Worm (Caenorhabditis elegans): ENCODE measurements around the gene nhr-101.
A peak's percentile ranks its signal among the peaks of the same experiment; 100 is the strongest.

nhr-101 gene

DNA sequence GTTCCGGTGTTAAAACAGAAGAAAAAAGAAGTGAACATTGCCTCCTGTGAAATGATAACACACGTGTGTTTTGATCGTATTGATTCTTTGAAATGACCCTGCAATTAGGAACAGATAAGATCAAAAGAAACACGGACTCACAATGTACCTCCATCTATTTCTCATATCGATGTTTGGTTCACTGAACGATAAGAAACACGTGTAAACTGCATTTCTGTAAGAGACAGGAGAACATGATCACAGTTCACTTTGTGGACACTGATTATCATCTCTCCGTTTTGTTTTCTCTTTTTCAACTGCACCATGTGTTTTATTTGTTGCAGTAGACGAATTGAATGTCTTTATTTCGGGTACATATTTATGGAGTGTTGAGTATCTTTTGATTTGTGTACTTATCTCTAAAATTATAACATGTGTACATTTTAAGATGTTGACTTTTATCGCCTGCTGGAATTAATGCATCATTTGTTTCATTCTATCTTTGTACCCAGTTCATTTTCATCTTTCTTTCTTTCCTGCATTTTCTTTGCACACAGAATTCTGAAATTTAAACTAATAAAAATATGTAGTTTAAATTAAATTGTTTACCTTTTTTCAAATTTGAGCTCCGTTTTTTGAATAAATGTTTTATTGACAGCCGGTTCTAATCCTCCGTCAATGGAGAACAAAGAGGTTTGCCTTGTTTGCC lies 2.7 kb downstream of the nhr-101 start, which contains the start of the genes H12C20.7 and nhr-68 (continued):
- TF ChIP-seq hmg-20 (GFP tag; IDR thresholded peaks at IDR 0.05) (no peak), Y53G8AR.9 (GFP tag; conservative IDR thresholded peaks at IDR 0.05) (0 out of 2 replicates have a peak, but pooled peaks have one; percentile 13), madf-6 (GFP tag; IDR thresholded peaks at IDR 0.05) (no peak), sea-2 (GFP tag; IDR thresholded peaks at IDR 0.05) (no peak), mes-4 (tag; optimal IDR thresholded peaks at IDR 0.05) (no peak), cebp-1 (GFP tag; IDR thresholded peaks at IDR 0.05) (peak; percentile 51; the same call in 1 of the 2 replicates), cebp-1 (tag; optimal IDR thresholded peaks at IDR 0.05) (peak; percentile 85), D2030.7 (GFP tag; IDR thresholded peaks at IDR 0.05) (no peak), ceh-27 (GFP tag; optimal IDR thresholded peaks at IDR 0.05) (peak; percentile 23), zfh-2 (GFP tag; conservative IDR thresholded peaks at IDR 0.05) (no peak), pha-4 (tag; optimal IDR thresholded peaks at IDR 0.05) (peak; percentile 43), ceh-79 (tag; optimal IDR thresholded peaks at IDR 0.05) (no peak), F39B2.1 (GFP tag; IDR thresholded peaks at IDR 0.05) (no peak), rec-8 (tag; optimal IDR thresholded peaks at IDR 0.05) (no peak), hrde-1 (tag; optimal IDR thresholded peaks at IDR 0.05; ENCODE audit: borderline replicate concordance) (no peak), nhr-179 (tag; optimal IDR thresholded peaks at IDR 0.05) (no peak), ztf-22 (GFP tag; optimal IDR thresholded peaks at IDR 0.05) (peak; percentile 97), somi-1 (GFP tag; optimal IDR thresholded peaks at IDR 0.05) (peak; percentile 97), ceh-100 (GFP tag; IDR thresholded peaks at IDR 0.05) (no peak), F22D6.2 (tag; optimal IDR thresholded peaks at IDR 0.05) (peak; percentile 91), efl-1 (GFP tag; optimal IDR thresholded peaks at IDR 0.05) (no peak), let-607 (tag; optimal IDR thresholded peaks at IDR 0.05) (peak; percentile 28 to 76), unc-62 (GFP tag; optimal IDR thresholded peaks at IDR 0.05) (peak; percentile 3), ztf-3 (GFP tag; optimal IDR thresholded peaks at IDR 0.05) (peak; percentile 50), C17E4.6 (GFP tag; IDR thresholded peaks at IDR 0.05) (no peak), sdz-38 (tag; optimal IDR thresholded peaks at IDR 0.05) (no peak), egl-18 (GFP tag; IDR thresholded peaks at IDR 0.05) (no peak), attf-5 (GFP tag; optimal IDR thresholded peaks at IDR 0.05) (peak; percentile 70), ztf-28 (GFP tag; IDR thresholded peaks at IDR 0.05) (no peak), B0261.1 (tag; optimal IDR thresholded peaks at IDR 0.05) (peak; percentile 5), zim-3 (tag; optimal IDR thresholded peaks at IDR 0.05) (peak; percentile 59), lir-1 (GFP tag; conservative IDR thresholded peaks at IDR 0.05) (no peak), nhr-90 (tag; optimal IDR thresholded peaks at IDR 0.05) (peak; percentile 78), Y53F4B.3 (GFP tag; IDR thresholded peaks at IDR 0.05) (no peak), him-1 (tag; optimal IDR thresholded peaks at IDR 0.05) (no peak), cebp-2 (GFP tag; IDR thresholded peaks at IDR 0.05) (no peak), ztf-18 (tag; optimal IDR thresholded peaks at IDR 0.05) (peak; percentile 37)

DNA sequence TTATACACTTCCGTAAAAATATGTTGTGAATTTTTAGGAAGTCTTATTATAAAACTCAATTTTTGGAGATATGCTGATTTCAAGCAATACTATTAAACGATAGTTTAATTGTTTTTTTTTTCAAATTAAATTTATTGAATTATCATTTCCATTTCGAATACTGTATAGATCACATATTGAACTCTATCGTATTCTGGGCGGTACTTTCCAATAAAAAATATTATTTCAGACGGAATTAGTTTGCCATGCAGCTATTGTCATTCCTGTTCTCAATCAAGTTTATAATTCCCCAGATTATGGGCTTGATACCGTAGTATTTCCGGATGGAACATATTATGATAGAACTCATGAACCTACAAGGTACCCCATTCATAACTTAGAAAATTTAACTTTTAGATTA lies 4.3 kb downstream of the nhr-101 start:
- TF ChIP-seq madf-8 (GFP tag; conservative IDR thresholded peaks at IDR 0.05) (no peak), nhr-80 (tag; optimal IDR thresholded peaks at IDR 0.05) (peak; percentile 19), F10E7.11 (tag; optimal IDR thresholded peaks at IDR 0.05) (no peak), nhr-27 (tag; optimal IDR thresholded peaks at IDR 0.05) (no peak)

Measured in whole organism, young adult.